Fruit fly (Drosophila melanogaster) Kc167 (cell line): ENCODE results near the gene CG1116.

Experiments
- Myc ChIP-seq: fragments of >200 bp; optimal IDR thresholded peaks from 2 replicates; lab custom pipeline; 2017; ENCODE audit warnings: missing external identifiers
- Sin3A ChIP-seq: fragments of >200 bp; optimal IDR thresholded peaks from 2 replicates; lab custom pipeline; 2018; ENCODE audit warnings: missing external identifiers
- h ChIP-seq: fragments of >200 bp; optimal IDR thresholded peaks from 3 replicates; lab custom pipeline; 2018; ENCODE audit warnings: missing external identifiers
- insv ChIP-seq: fragments of >200 bp; optimal IDR thresholded peaks from 3 replicates; lab custom pipeline; 2018; ENCODE audit warnings: missing external identifiers
- psq ChIP-seq: fragments of >200 bp; optimal IDR thresholded peaks from 2 replicates; lab custom pipeline; 2017; ENCODE audit warnings: missing external identifiers
- ttk ChIP-seq: sonication (Bioruptor generic); optimal IDR thresholded peaks from 2 replicates; lab custom pipeline; 2017; ENCODE audit warnings: missing external identifiers

CG1116 gene

DNA sequence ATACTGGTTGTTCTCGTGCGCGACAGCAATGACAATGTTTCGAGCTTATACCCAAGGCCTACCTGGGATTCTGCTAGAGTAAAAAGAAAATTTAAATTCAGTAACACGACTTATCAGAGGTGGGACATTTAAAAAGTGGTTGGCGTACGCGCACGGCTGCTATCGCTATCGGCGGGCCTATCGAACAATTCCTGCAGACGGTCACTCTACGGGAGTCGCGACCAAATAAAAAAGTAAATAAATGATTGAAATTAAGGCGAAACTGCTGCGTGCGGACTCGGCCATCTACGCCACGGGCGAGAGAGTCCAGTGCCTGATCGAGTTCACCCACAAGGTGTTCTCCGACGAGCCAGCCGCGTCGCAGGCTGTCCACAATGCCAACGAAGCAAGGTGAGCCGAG lies at the start of gene CG1116, which contains the start of gene Prosbeta2R2:
Gene CG1116, plus strand, starts transcription at position 192 of the 400 bp plus-strand sequence.
Gene Prosbeta2R2, minus strand, starts transcription at position 63 of the 400 bp plus-strand sequence.
- TF ChIP-seq ttk (lab: Kevin White, UChicago) (no peak), Myc (lab: Kevin White, UChicago) (no peak), Sin3A (lab: Kevin White, UChicago) (no peak), insv (lab: Kevin White, UChicago) (no peak), h (lab: Kevin White, UChicago) (no peak), psq (lab: Kevin White, UChicago) (no peak)

DNA sequence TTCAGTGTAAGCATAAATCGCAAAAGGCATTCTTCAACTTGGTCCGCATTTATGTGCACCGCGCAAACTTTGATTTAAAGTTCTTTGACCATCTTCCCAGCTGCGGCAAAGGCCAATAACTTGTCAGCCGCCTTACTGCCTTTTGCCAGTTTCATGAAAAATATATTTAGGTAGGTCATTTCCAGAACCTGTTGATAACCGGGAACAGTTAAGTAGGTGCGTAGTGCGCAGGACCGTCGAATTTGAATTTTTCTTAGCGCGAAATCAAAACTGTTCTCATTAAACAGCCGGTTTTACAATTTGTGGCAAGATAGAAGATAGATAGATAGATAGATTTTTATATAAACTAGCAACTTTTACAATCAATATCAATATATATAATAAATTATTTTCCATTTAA lies 47.5 kb upstream of the CG1116 start:
- TF ChIP-seq Sin3A (lab: Kevin White, UChicago) (no peak), ttk (lab: Kevin White, UChicago) (no peak), Myc (lab: Kevin White, UChicago) (no peak), insv (lab: Kevin White, UChicago) (no peak), h (lab: Kevin White, UChicago) (no peak)

dm6 chr3R:5175944-5176343 lies 43.5 kb upstream of the CG1116 start:
- TF ChIP-seq insv (lab: Kevin White, UChicago) (no peak), ttk (lab: Kevin White, UChicago) (no peak), Sin3A (lab: Kevin White, UChicago) (no peak), h (lab: Kevin White, UChicago) (no peak), psq (lab: Kevin White, UChicago) (no peak), Myc (lab: Kevin White, UChicago) (no peak)

DNA sequence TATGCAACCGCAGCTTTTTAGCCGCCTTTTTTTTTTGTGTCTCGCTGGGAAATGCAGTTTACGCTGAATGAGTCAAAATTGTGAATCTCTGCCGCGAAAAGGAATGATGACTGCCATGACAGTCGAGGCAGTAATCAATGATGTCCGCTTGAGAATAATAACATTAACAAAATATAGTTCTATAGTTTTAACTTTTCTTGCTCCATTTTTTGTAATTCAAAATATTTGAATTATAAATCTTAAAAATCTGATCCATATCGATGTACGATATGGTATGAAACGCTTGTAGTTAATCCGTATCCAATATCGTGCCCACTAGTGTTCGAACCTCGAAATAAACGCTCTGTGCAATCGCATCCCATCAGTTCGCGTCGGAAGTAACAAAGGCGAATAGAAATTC lies 31.7 kb upstream of the CG1116 start:
- TF ChIP-seq Sin3A (lab: Kevin White, UChicago) (no peak), ttk (lab: Kevin White, UChicago) (no peak), Myc (lab: Kevin White, UChicago) (no peak), h (lab: Kevin White, UChicago) (no peak), psq (lab: Kevin White, UChicago) (no peak), insv (lab: Kevin White, UChicago) (no peak)

- TF ChIP-seq Myc (lab: Kevin White, UChicago) (no peak), insv (lab: Kevin White, UChicago) (no peak), ttk (lab: Kevin White, UChicago) (no peak)
Observed at dm6 chr3R:5193271-5193670, 26.2 kb upstream of the CG1116 start.

dm6 chr3R:5198302-5198701 lies 21.2 kb upstream of the CG1116 start:
- TF ChIP-seq Myc (lab: Kevin White, UChicago) (no peak), Sin3A (lab: Kevin White, UChicago) (no peak), insv (lab: Kevin White, UChicago) (no peak), psq (lab: Kevin White, UChicago) (no peak), ttk (lab: Kevin White, UChicago) (no peak), h (lab: Kevin White, UChicago) (no peak)

DNA sequence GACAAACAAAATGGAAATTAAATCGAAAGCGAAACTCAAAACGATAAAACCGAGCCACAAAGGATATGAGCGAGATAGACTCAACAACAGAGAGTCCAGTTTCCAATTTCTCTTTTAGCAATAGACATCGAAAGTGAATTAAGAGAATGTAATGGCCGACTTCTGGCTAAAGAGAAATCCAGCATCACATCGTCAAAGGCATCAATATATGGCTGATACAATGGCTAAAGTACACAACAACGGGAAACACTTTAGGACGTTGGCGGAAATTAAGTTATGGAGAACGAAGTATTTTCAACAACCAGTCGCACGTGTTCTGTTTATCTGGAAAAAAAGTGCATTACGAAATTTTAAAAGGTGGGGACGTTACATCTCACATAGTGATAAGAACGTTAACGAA lies 19.9 kb upstream of the CG1116 start:
- TF ChIP-seq Myc (lab: Kevin White, UChicago) (no peak), psq (lab: Kevin White, UChicago) (no peak), ttk (lab: Kevin White, UChicago) (no peak), h (lab: Kevin White, UChicago) (no peak), Sin3A (lab: Kevin White, UChicago) (no peak), insv (lab: Kevin White, UChicago) (no peak)

- TF ChIP-seq insv (lab: Kevin White, UChicago), result no peak
- no peak for TF ChIP-seq Sin3A (lab: Kevin White, UChicago)
- no peak for TF ChIP-seq ttk (lab: Kevin White, UChicago)
- TF ChIP-seq Myc (lab: Kevin White, UChicago), result no peak
- no peak for TF ChIP-seq psq (lab: Kevin White, UChicago)
- TF ChIP-seq h (lab: Kevin White, UChicago), result no peak
Observed at dm6 chr3R:5203796-5204195, 15.7 kb upstream of the CG1116 start.

dm6 chr3R:5205319-5206033 lies 14.0 kb upstream of the CG1116 start:
- TF ChIP-seq insv (lab: Kevin White, UChicago) (no peak), Sin3A (lab: Kevin White, UChicago) (no peak), Myc (lab: Kevin White, UChicago) (no peak), psq (lab: Kevin White, UChicago) (no peak), h (lab: Kevin White, UChicago) (no peak), ttk (lab: Kevin White, UChicago) (no peak)

DNA sequence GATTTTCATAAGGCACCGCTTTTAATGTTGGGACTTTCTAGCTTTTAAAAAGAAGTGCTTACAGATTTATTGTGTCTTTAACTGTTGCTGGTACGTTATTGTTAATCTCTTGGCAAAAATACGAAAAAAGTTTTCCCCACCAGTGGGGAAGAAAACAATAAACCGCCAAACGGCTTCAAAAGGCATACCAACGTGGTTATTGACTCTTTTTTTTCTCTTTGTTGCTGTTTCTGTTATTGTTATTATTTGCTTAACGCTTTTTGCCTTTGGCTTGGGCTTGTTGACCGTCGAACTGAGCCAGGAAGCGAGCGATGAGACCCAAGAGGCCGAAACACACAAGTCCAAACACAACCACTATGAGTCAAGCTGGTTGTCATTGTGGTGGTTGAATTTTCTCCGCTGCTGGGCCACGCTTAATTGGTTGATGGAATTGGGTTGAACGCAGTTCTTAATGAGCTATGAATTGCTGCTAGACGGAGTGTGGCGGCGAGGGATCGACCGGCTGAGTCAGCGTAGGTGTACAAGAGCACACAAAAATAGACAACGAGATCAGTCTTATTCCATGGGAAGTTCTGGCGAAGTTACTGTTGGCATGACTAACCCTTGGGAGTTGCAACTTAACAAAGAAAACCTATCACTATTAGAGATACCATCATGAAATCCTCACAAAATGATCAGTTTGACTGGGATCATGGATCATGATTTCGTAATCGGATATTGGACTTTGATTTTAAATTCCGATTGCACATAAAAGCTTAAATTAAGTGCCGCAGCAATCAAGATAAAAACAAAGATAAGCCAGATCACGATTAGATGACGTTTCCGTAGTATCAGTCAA lies 12.0 kb upstream of the CG1116 start:
- TF ChIP-seq Sin3A (lab: Kevin White, UChicago) (no peak), h (lab: Kevin White, UChicago) (no peak), psq (lab: Kevin White, UChicago) (no peak), insv (lab: Kevin White, UChicago) (no peak), Myc (lab: Kevin White, UChicago) (no peak)

- TF ChIP-seq ttk (lab: Kevin White, UChicago), result no peak
- TF ChIP-seq Sin3A (lab: Kevin White, UChicago), result no peak
- no peak for TF ChIP-seq insv (lab: Kevin White, UChicago)
- TF ChIP-seq psq (lab: Kevin White, UChicago), result no peak
- no peak for TF ChIP-seq h (lab: Kevin White, UChicago)
- no peak for TF ChIP-seq Myc (lab: Kevin White, UChicago)
Observed at dm6 chr3R:5208115-5208365, 11.4 kb upstream of the CG1116 start.
